Worm (Caenorhabditis elegans): Measurements from ENCODE around the gene cap-2.

The cap-2 gene

DNA sequence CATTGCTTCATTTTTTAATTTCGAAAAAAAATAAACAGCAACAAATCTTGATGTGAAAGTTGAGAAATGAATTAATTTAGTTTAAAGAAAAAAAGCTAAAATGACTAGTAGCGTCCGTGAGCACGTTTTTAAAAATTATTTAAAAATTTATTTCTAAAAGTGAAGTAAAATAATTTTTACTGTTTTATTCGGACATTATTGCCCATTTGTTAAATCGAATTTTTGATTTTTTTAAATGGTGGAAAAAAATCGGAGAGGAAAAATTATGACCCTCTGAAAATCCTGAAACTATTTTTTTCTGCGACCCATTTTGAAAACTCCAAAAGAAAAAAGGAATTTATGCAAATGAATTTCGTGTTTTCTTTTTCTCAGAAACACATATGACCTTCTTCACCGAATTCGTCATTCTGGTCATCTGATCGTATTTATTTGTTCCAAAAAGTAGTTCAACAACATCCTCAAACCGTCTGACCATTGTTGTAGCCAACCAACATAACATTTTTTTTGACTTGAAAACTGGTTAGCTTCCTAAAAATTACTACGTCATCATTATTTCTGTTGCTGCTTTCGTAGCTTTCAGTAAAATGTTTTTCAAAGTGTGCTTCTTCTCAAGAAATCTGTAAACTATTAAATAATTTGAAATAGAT is 17.0 kb downstream of the cap-2 start, which contains the start of gene F44F4.3 (continued):
- no peak for TF ChIP-seq Y95B8A.8 (GFP tag; IDR thresholded peaks at IDR 0.05)
- no peak for TF ChIP-seq dox-1 (GFP tag; IDR thresholded peaks at IDR 0.05)
- no peak for TF ChIP-seq lir-1 (GFP tag; conservative IDR thresholded peaks at IDR 0.05)
- TF ChIP-seq let-607 (tag; optimal IDR thresholded peaks at IDR 0.05) = no peak

DNA sequence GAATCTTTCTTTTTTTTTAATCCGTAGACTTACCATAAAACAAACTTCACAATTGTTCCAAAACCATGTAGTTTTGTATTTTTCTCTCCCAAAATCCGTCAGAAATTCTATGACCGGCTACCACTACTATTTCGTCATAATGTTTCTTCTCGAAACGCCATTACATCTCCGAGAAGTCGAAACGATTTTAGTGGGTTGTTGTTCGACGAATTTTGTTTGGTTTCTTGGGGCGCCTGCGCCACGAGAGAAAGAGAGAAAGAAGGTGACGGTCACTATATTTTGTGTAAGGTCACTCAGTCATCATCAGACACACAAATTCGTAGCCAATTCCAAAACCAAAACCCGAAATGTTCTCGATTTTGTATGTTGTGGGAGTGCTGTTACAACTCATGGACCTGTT is 18.1 kb downstream of the cap-2 start:
- TF ChIP-seq sptf-2 (GFP tag; optimal IDR thresholded peaks at IDR 0.05) (no peak), ceh-27 (GFP tag; optimal IDR thresholded peaks at IDR 0.05) (no peak), F52B5.7 (tag; optimal IDR thresholded peaks at IDR 0.05) (no peak), cebp-1 (GFP tag; IDR thresholded peaks at IDR 0.05) (0 out of 2 replicates have a peak, but pooled peaks have one; percentile 20), cebp-1 (tag; optimal IDR thresholded peaks at IDR 0.05) (peak; percentile 70), akir-1 (GFP tag; optimal IDR thresholded peaks at IDR 0.05) (no peak)

DNA sequence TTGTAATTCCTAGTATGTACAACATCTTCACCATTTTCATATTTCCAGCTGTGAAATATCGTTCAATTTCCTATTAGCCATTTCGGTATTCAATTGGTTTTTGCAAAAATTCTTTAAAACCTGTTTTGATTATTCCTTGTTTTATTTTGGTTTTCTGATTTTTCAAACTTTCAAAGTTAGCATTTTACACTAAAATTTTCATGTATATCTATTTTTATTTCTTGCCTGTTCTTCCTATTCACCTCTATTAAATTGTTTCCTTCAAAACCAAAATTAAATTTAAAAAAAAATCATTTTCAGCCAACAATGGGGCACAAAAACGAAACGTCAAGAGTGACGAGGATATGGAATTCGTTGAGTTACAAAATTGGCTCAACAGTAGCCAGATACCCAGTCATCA is 20.0 kb downstream of the cap-2 start, which contains the start of gene ptr-8:
Gene ptr-8, plus strand, starts transcription at position 301 of the 400 bp plus-strand sequence.
- TF ChIP-seq somi-1 (GFP tag; optimal IDR thresholded peaks at IDR 0.05) (no peak), ceh-40 (GFP tag; IDR thresholded peaks at IDR 0.05) (no peak), K12H6.12 (tag; optimal IDR thresholded peaks at IDR 0.05) (no peak), K11D2.4 (GFP tag; IDR thresholded peaks at IDR 0.05) (no peak), T26A5.8 (tag; optimal IDR thresholded peaks at IDR 0.05) (no peak), snpc-3.4 (tag; optimal IDR thresholded peaks at IDR 0.05) (no peak), pbrm-1 (GFP tag; IDR thresholded peaks at IDR 0.05) (no peak), nhr-80 (tag; optimal IDR thresholded peaks at IDR 0.05) (no peak), B0336.3 (GFP tag; IDR thresholded peaks at IDR 0.05) (no peak), cebp-2 (GFP tag; IDR thresholded peaks at IDR 0.05) (no peak), D2030.7 (GFP tag; IDR thresholded peaks at IDR 0.05) (no peak), egl-18 (GFP tag; IDR thresholded peaks at IDR 0.05) (no peak), athp-1 (tag; optimal IDR thresholded peaks at IDR 0.05) (no peak), nhr-120 (GFP tag; IDR thresholded peaks at IDR 0.05) (no peak), hsf-1 (GFP tag; IDR thresholded peaks at IDR 0.05) (no peak), cebp-1 (GFP tag; IDR thresholded peaks at IDR 0.05) (no peak), cebp-1 (tag; optimal IDR thresholded peaks at IDR 0.05) (no peak)

DNA sequence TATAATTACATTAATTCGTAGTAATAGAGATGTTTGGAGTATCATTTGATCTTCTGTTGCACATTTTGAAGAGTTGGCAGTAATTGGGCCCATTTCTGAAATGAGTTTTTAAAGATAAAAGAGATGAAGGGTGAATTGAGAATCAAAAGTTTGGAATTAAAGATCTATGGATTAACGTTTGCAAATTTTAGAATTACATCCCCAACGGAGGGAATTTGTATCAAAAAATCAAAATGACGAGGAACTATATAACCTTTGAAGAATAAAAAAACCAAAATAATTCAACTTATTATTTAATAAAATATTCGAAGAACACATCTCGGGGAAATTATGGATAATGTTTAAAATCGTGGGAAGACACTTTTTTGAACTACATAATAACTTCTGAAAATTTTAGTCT is 26.0 kb downstream of the cap-2 start, which contains the start of gene sra-10:
Gene sra-10, minus strand, starts transcription at position 101 of the 400 bp plus-strand sequence.
- TF ChIP-seq lsy-27 (tag; optimal IDR thresholded peaks at IDR 0.05; ENCODE audit: borderline replicate concordance, insufficient read depth) (no peak), lsl-1 (GFP tag; optimal IDR thresholded peaks at IDR 0.05) (no peak), madf-8 (GFP tag; conservative IDR thresholded peaks at IDR 0.05) (no peak), athp-1 (tag; optimal IDR thresholded peaks at IDR 0.05) (no peak), sptf-2 (GFP tag; optimal IDR thresholded peaks at IDR 0.05) (no peak), ccch-3 (GFP tag; optimal IDR thresholded peaks at IDR 0.05) (no peak), mel-28 (tag; optimal IDR thresholded peaks at IDR 0.05; ENCODE audit: borderline replicate concordance) (no peak), F57A8.1 (GFP tag; optimal IDR thresholded peaks at IDR 0.05) (no peak), tbx-9 (tag; optimal IDR thresholded peaks at IDR 0.05; ENCODE audit: borderline replicate concordance) (no peak), zim-3 (tag; optimal IDR thresholded peaks at IDR 0.05) (no peak), nhr-80 (tag; optimal IDR thresholded peaks at IDR 0.05) (no peak), lin-35 (GFP tag; optimal IDR thresholded peaks at IDR 0.05) (no peak), somi-1 (GFP tag; optimal IDR thresholded peaks at IDR 0.05) (no peak)

Measured in whole organism, young adult.